Worm (Caenorhabditis elegans): ENCODE results near the gene srt-67.

ce11 chrV:5262999-5263398, 5.7 kb upstream of the srt-67 start, which contains the start of gene cest-30:
- TF ChIP-seq pqm-1 (tag; optimal IDR thresholded peaks at IDR 0.05) (no peak), ZK546.5 (tag; optimal IDR thresholded peaks at IDR 0.05) (no peak)
